Fruit fly (Drosophila melanogaster): Measurements from ENCODE around the gene CG45491.
"Not testable (repeated sequence)": the region's sequence is repeated elsewhere in the genome, so short reads cannot be mapped to it uniquely, and the experiment has no call there.

DNA sequence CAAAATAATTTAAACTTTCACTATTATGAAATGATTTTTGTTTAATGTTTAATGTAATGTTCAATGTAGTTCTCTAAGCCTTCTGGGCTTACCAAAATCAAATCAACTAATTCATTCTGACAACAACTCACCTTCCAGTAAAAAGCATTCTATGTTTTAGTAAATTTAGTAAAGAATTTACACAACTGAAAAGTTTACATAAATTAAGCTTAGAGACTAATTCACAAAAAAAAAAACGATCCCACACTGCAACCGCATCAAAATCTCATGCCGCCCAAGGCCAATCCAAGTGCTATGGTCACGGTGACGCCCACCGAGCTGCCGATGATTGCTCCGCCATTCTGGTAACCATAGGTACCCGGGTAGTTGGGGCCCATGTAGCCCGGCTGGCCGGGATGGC lies at the start of gene CG45491:
- not testable (repeated sequence) for TF ChIP-seq Hnf4 (GFP tag; optimal IDR thresholded peaks at IDR 0.05); N (GFP tag; optimal IDR thresholded peaks at IDR 0.05); Rel (GFP tag; optimal IDR thresholded peaks at IDR 0.05); Rel (tag; optimal IDR thresholded peaks at IDR 0.05); foxo (GFP tag; optimal IDR thresholded peaks at IDR 0.05); Abd-B (GFP tag; optimal IDR thresholded peaks at IDR 0.05); tai (GFP tag; optimal IDR thresholded peaks at IDR 0.05); dmrt93B (GFP tag; optimal IDR thresholded peaks at IDR 0.05); Sp1 (GFP tag; optimal IDR thresholded peaks at IDR 0.05); pan (optimal IDR thresholded peaks at IDR 0.05); fru (GFP tag; optimal IDR thresholded peaks at IDR 0.05); h (GFP tag; optimal IDR thresholded peaks at IDR 0.05); lola (GFP tag; optimal IDR thresholded peaks at IDR 0.05); ey (GFP tag; optimal IDR thresholded peaks at IDR 0.05); OdsH (GFP tag; optimal IDR thresholded peaks at IDR 0.05)
